Worm (Caenorhabditis elegans): ENCODE data around the gene F39C12.1.
A peak's percentile ranks its signal among the peaks of the same experiment; 100 is the strongest.

F39C12.1 gene

DNA sequence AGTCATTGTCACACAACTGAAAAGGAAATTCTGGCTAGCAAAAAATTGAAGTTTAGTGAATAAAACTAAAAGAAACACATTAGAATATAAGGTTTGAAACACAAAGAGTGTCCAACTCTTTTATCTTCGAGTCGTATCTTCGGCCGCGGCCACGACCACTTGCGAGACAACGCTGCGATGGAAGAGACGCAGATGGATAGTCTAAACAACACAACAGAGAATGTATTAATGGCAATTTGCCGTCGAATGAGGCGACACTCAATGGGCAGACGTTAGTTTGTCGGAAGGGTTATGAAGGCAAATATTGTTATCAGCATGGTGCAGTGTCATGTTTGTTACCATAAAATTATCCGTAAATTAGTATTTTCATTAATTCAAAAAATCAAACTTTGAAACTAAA lies at the start of gene F39C12.1:
TSS of gene F39C12.1 (minus strand) at position 136 of the 400 bp plus-strand sequence.
- TF ChIP-seq lin-35 (GFP tag; optimal IDR thresholded peaks at IDR 0.05) (peak in 1 of 2 experiments; percentile 52), lin-14 (GFP tag; optimal IDR thresholded peaks at IDR 0.05) (peak; percentile 84), ceh-82 (tag; optimal IDR thresholded peaks at IDR 0.05) (peak in 2 of 3 experiments; percentile 24 to 26), ces-1 (GFP tag; optimal IDR thresholded peaks at IDR 0.05) (no peak), mef-2 (tag; optimal IDR thresholded peaks at IDR 0.05) (no peak), ceh-63 (GFP tag; optimal IDR thresholded peaks at IDR 0.05) (no peak), snu-23 (GFP tag; optimal IDR thresholded peaks at IDR 0.05) (peak; percentile 60), elt-2 (tag; optimal IDR thresholded peaks at IDR 0.05) (peak; percentile 55), rnt-1 (tag; optimal IDR thresholded peaks at IDR 0.05) (peak; percentile 79), ets-5 (GFP tag; IDR thresholded peaks at IDR 0.05) (no peak), pqm-1 (tag; optimal IDR thresholded peaks at IDR 0.05) (no peak), nhr-84 (tag; optimal IDR thresholded peaks at IDR 0.05) (no peak), unc-130 (tag; optimal IDR thresholded peaks at IDR 0.05) (no peak), lir-3 (tag; optimal IDR thresholded peaks at IDR 0.05; ENCODE audit: poor library complexity) (peak; percentile 46), ceh-90 (tag; optimal IDR thresholded peaks at IDR 0.05) (peak; percentile 33), pag-3 (tag; optimal IDR thresholded peaks at IDR 0.05; ENCODE audit: borderline replicate concordance, insufficient read depth) (peak; percentile 94), mab-9 (GFP tag; IDR thresholded peaks at IDR 0.05) (no peak), Y116A8C.19 (tag; optimal IDR thresholded peaks at IDR 0.05; ENCODE audit: borderline replicate concordance) (no peak), nhr-20 (tag; optimal IDR thresholded peaks at IDR 0.05) (peak; percentile 54), efl-1 (optimal IDR thresholded peaks at IDR 0.05) (peak in 1 of 2 experiments; percentile 1), efl-1 (GFP tag; optimal IDR thresholded peaks at IDR 0.05 in 1 of 2) (peak in 1 of 2 experiments; percentile 15), xbp-1 (tag; optimal IDR thresholded peaks at IDR 0.05) (peak; percentile 31), nhr-85 (tag) (peak; percentile 27), fkh-4 (tag; optimal IDR thresholded peaks at IDR 0.05; ENCODE audit: borderline replicate concordance) (no peak)

DNA sequence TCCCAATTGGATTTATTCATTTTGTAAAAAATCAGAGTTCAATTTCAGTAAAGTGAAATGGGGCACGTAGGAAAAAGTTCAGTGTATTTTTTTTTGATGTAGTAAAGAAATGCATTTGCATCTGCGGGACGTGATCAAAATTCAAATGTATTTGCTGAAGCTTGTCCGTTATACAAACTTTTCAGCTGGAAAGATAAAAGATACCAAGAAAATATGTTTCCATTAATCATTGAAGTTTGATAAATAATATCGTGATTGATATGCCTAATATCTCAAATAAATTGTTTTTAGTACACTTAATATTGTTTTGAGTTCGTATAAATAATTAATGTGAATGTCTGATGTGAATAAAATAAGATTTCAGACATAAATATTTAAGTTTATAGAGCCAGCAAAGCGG lies 49.4 kb upstream of the F39C12.1 start:
- TF ChIP-seq jun-1 (tag; optimal IDR thresholded peaks at IDR 0.05) (no peak), hlh-4 (tag; optimal IDR thresholded peaks at IDR 0.05) (peak; percentile 74), nhr-71 (tag; optimal IDR thresholded peaks at IDR 0.05) (peak; percentile 25), fkh-8 (tag; optimal IDR thresholded peaks at IDR 0.05) (peak; percentile 61), ceh-63 (GFP tag; optimal IDR thresholded peaks at IDR 0.05) (no peak)

DNA sequence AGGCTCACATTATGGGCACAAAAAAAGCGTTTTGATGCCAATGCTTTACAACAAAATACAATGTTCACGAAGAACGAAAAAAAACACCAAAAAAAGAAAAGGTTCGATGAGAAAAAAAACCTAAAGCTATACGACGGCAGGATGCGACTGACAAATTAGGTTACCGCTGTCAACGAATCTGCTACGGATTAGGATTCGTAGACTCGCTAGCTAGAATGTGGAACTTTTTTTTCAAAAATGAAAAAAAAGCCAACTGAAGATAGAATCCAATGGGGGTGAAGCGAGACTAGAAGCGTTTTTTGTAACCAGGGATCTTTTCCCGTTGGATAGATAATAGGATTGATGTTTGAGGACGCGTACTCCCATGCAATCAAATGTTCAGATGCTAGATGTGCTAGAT lies 49.0 kb upstream of the F39C12.1 start:
- TF ChIP-seq ces-1 (GFP tag; optimal IDR thresholded peaks at IDR 0.05): peak; percentile 7
- TF ChIP-seq unc-86 (tag; optimal IDR thresholded peaks at IDR 0.05): no peak
- TF ChIP-seq hpl-2 (GFP tag; optimal IDR thresholded peaks at IDR 0.05): no peak
- peak; percentile 30 for TF ChIP-seq lin-14 (GFP tag; optimal IDR thresholded peaks at IDR 0.05)
- no peak for TF ChIP-seq rnt-1 (tag; optimal IDR thresholded peaks at IDR 0.05)
- TF ChIP-seq nhr-28 (tag; optimal IDR thresholded peaks at IDR 0.05): no peak
- peak; percentile 73 for TF ChIP-seq fkh-10 (GFP tag; optimal IDR thresholded peaks at IDR 0.05)
- TF ChIP-seq ceh-90 (tag; optimal IDR thresholded peaks at IDR 0.05): no peak
- TF ChIP-seq ceh-88 (GFP tag; IDR thresholded peaks at IDR 0.05): no peak
- no peak for TF ChIP-seq nhr-85 (tag)
- no peak for TF ChIP-seq aly-2 (tag; optimal IDR thresholded peaks at IDR 0.05)
- TF ChIP-seq unc-62 (GFP tag; optimal IDR thresholded peaks at IDR 0.05): no peak
- TF ChIP-seq dsc-1 (tag; optimal IDR thresholded peaks at IDR 0.05): no peak

DNA sequence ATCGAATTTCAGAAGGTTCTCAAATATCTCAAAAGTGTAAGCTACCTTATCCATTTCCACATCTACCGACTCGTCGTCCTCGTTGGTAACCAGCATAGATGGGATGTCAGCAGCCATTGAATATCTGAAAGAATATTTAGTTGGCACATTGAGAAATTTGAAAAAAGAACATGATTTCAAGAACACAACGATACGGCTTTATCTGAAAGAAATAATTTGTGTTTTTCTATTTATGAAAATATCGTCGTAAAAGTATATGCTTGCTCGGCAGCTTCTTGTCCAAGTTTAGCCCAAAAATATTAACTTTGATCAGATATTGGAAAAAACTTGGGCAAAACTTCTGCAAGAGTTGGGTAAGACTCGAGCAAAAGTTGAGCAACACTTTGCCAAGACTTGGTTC lies 47.7 kb upstream of the F39C12.1 start, which contains the start of gene T07F12.4:
TSS of gene T07F12.4 (minus strand) at position 130 of the 400 bp plus-strand sequence.
- TF ChIP-seq nhr-76 (tag; optimal IDR thresholded peaks at IDR 0.05) (no peak), zip-4 (GFP tag; optimal IDR thresholded peaks at IDR 0.05) (no peak), ceh-8 (GFP tag; optimal IDR thresholded peaks at IDR 0.05) (no peak)

All from whole organism, L1 larva.